Worm (Caenorhabditis elegans) whole organism, L4 larva: ENCODE results near the gene rpl-39.

ENCODE experiments used
- lir-3 ChIP-seq: sonication (generic microtip); optimal IDR thresholded peaks from 2 replicates; lab custom pipeline; 2016; ENCODE audit warnings: mild to moderate bottlenecking, missing genetic modification characterization, missing compliant biosample characterization
- pha-4 ChIP-seq, 2 experiments: fragments of 150-350 bp in 1 of 2; fragments of 200-800 bp in 1 of 2; sonication (Bioruptor generic) in 1 of 2; IDR thresholded peaks in 1 of 2; optimal IDR thresholded peaks in 1 of 2; 2 replicates each; pipeline versions ENCODE4 v1.3.6 to Lab custom; 2014 to 2022; ENCODE audit warnings: missing genetic modification characterization in 2 of 2, missing genetic modification reagents in 2 of 2, missing biosample characterization in 1 of 2, missing compliant biosample characterization in 1 of 2

- TF ChIP-seq lir-3 (tag; lab: Kevin White, UChicago) (no peak), pha-4 (GFP tag; IDR thresholded peaks at IDR 0.05; lab: Robert Waterston, UW) (no peak), pha-4 (tag; optimal IDR thresholded peaks at IDR 0.05; lab: Kevin White, UChicago) (no peak)
These were observed 33.7 kb upstream of the rpl-39 start, which contains the start of gene ZK742.3 for ce11 chrV:7809320-7810256.
